Worm (Caenorhabditis elegans): ENCODE measurements around the gene R04B5.1.

Gene R04B5.1

ce11 chrV:10078244-10078643 lies at the start of gene R04B5.1:
R04B5.1 (minus strand) TSS chrV:10078344.
- TF ChIP-seq nhr-90 (tag; optimal IDR thresholded peaks at IDR 0.05; ENCODE audit: poor library complexity), result no peak
- no peak for TF ChIP-seq pax-3 (tag; optimal IDR thresholded peaks at IDR 0.05)
- TF ChIP-seq ztf-4 (tag; optimal IDR thresholded peaks at IDR 0.05), result no peak
- TF ChIP-seq pqm-1 (tag; optimal IDR thresholded peaks at IDR 0.05), result no peak
- TF ChIP-seq aha-1 (tag; optimal IDR thresholded peaks at IDR 0.05), result no peak
- TF ChIP-seq zag-1 (tag; optimal IDR thresholded peaks at IDR 0.05), result no peak
- no peak for TF ChIP-seq lsy-2 (tag; optimal IDR thresholded peaks at IDR 0.05)
- TF ChIP-seq C34B4.2 (tag; optimal IDR thresholded peaks at IDR 0.05), result no peak

DNA sequence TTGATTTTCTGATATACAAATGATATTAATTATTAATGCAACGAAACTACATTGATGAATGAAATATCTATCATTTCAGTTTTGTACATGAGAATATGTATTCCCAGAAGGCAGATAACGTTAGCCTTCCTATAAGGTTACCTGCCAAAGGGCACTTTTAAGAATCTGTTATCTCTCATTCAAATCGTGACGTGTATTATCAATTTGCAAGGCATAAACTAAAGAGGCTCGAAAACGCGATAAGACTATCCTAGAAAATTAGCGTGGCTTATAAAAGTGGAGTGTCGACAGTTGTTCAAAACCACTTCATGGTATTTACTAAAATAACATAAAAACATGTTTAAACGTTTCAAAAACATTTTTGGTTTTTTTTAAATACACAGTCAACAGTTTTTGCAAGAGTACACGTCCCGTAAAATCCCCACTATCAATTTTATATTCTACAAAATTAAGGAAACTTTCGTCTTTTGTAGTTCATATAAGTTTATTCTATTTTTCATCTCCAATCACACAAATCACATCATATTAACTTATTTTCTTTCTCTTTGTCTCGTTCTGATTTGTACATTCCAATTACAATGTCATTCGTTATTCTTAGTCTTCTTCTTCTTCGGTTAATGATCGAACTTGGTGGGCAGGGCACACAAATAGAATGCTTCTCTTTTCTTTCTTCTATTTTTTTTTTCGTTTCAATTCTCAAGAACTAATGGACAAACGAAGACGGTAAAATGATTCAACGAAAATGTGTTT lies 46.8 kb upstream of the R04B5.1 start, which contains the start of gene C08B6.10:
TSS of gene C08B6.10 (plus strand) at position 700 of the 750 bp plus-strand sequence.
- TF ChIP-seq tbx-2 (tag; optimal IDR thresholded peaks at IDR 0.05), result no peak
- TF ChIP-seq elt-2 (tag; optimal IDR thresholded peaks at IDR 0.05), result peak; percentile 34
- TF ChIP-seq hlh-4 (tag; optimal IDR thresholded peaks at IDR 0.05), result no peak
- peak; percentile 19 for TF ChIP-seq blmp-1 (tag; optimal IDR thresholded peaks at IDR 0.05)
- TF ChIP-seq elt-3 (tag; optimal IDR thresholded peaks at IDR 0.05), result peak in 1 of 6 experiments; percentile 23

- no peak for TF ChIP-seq dsc-1 (tag; optimal IDR thresholded peaks at IDR 0.05)
- no peak for TF ChIP-seq nhr-237 (tag; optimal IDR thresholded peaks at IDR 0.05)
- TF ChIP-seq elt-3 (tag; optimal IDR thresholded peaks at IDR 0.05), result no peak
- no peak for TF ChIP-seq swsn-7 (tag; optimal IDR thresholded peaks at IDR 0.05)
- TF ChIP-seq egl-13 (tag; optimal IDR thresholded peaks at IDR 0.05), result no peak
- TF ChIP-seq hlh-17 (GFP tag; optimal IDR thresholded peaks at IDR 0.05; ENCODE audit: borderline replicate concordance), result no peak
- no peak for TF ChIP-seq fkh-4 (tag; optimal IDR thresholded peaks at IDR 0.05; ENCODE audit: borderline replicate concordance)
- TF ChIP-seq efl-3 (GFP tag; optimal IDR thresholded peaks at IDR 0.05), result no peak
Observed at ce11 chrV:10123324-10123723, 45.2 kb upstream of the R04B5.1 start, which contains the start of gene C08B6.6. C08B6.6 (plus strand) TSS chrV:10123624.

ce11 chrV:10122670-10123069 lies 44.5 kb upstream of the R04B5.1 start, which contains the start of gene srxa-19:
srxa-19 (minus strand) TSS chrV:10122770.
- TF ChIP-seq hlh-4 (tag; optimal IDR thresholded peaks at IDR 0.05), result no peak

ce11 chrV:10120898-10121297 lies 42.8 kb upstream of the R04B5.1 start, which contains the start of gene srxa-18:
srxa-18 (minus strand) TSS chrV:10120997.
- TF ChIP-seq ces-1 (GFP tag; optimal IDR thresholded peaks at IDR 0.05), result no peak
- no peak for TF ChIP-seq efl-1 (optimal IDR thresholded peaks at IDR 0.05)
- peak in 1 of 2 experiments; percentile 90 for TF ChIP-seq efl-1 (GFP tag; optimal IDR thresholded peaks at IDR 0.05 in 1 of 2)

DNA sequence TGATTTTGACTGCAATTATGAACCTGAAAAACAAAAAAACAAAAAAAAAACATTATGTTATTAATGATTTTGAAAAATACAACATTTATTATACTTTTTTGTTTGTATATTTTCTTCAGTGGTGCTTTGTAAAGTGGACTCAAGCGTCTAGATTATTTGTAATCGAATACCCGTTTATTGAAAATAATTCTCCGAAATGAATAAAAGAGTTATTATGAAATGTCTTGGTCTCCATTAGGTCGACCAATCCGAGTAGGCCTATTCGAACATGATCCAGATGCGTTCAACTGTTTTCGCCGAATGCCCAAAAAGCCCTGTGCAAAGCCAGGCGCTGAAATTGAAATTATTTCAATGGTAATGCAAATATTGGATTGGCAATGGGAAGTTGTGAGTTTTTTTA lies 39.3 kb upstream of the R04B5.1 start, which contains the start of gene C08B6.5:
TSS of gene C08B6.5 (plus strand) at position 301 of the 400 bp plus-strand sequence.
- TF ChIP-seq lin-13 (GFP tag; optimal IDR thresholded peaks at IDR 0.05), result no peak

DNA sequence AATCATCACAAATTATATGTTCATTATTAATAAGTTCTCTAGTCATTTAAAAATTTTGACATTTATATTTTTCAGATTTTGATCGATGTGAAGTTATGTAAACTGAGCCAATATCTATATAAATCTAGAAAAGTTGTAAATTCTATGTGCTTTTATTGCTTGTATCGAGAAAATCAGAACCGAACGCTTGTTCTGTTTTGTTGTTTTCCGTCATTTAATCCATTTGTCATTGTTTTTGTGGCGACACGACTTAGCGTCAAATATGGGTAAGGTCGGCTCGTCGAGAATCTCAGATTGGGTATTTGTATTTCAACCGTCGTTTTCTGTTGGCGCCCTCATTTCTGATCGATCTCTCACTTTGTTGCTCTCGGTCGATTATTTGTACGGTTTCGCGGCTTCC lies 36.2 kb upstream of the R04B5.1 start, which contains the start of gene cht-5:
TSS of gene cht-5 (plus strand) at position 301 of the 400 bp plus-strand sequence.
- TF ChIP-seq snu-23 (GFP tag; optimal IDR thresholded peaks at IDR 0.05), result no peak
- no peak for TF ChIP-seq fkh-4 (tag; optimal IDR thresholded peaks at IDR 0.05; ENCODE audit: borderline replicate concordance)
- TF ChIP-seq aha-1 (tag; optimal IDR thresholded peaks at IDR 0.05), result no peak
- no peak for TF ChIP-seq unc-86 (tag; optimal IDR thresholded peaks at IDR 0.05)
- TF ChIP-seq nhr-90 (tag; optimal IDR thresholded peaks at IDR 0.05; ENCODE audit: poor library complexity), result no peak

DNA sequence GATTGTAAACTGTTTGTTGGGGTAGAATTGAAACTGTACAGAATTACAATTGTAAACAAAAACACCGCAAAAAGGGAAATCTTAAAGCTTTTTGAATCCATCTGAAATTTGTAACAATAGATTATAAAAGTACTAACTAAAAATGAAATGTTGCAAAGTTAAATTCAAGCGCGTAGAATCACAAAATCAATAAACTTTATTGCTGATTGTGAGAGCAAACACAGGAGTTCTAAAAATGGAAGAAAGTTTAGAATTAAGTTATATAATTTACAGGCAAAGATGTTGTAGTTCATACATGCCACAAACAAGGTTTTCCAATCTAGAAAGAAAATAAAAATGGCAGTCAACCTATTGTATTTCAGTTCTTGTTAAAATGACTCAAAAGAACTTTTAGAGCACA lies 34.0 kb upstream of the R04B5.1 start, which contains the start of gene C08B6.3:
TSS of gene C08B6.3 (minus strand) at position 101 of the 400 bp plus-strand sequence.
- TF ChIP-seq lin-35 (GFP tag; optimal IDR thresholded peaks at IDR 0.05), result no peak
- TF ChIP-seq unc-30 (tag; optimal IDR thresholded peaks at IDR 0.05), result no peak
- TF ChIP-seq hlh-4 (tag; optimal IDR thresholded peaks at IDR 0.05), result no peak
- no peak for TF ChIP-seq sup-37 (GFP tag; optimal IDR thresholded peaks at IDR 0.05)
- TF ChIP-seq zag-1 (tag; optimal IDR thresholded peaks at IDR 0.05), result no peak
- no peak for TF ChIP-seq nhr-20 (tag; optimal IDR thresholded peaks at IDR 0.05)
- TF ChIP-seq nhr-76 (tag; optimal IDR thresholded peaks at IDR 0.05), result no peak
- no peak for TF ChIP-seq nhr-11 (tag; optimal IDR thresholded peaks at IDR 0.05)
- no peak for TF ChIP-seq lin-15B (tag; optimal IDR thresholded peaks at IDR 0.05)
- no peak for TF ChIP-seq ceh-88 (GFP tag; IDR thresholded peaks at IDR 0.05)
